Fruit fly (Drosophila melanogaster) whole organism, prepupa: ENCODE measurements around the gene cold.
A peak's percentile ranks its signal among the peaks of the same experiment; 100 is the strongest.

Source experiments
- Blimp-1 ChIP-seq: fragments of 200-800 bp; sonication (Bioruptor generic); optimal IDR thresholded peaks from 3 replicates; lab custom pipeline; 2017; ENCODE audit warnings: missing biosample characterization, missing genetic modification characterization, mild to moderate bottlenecking, moderate library complexity, missing genetic modification reagents
- CG10631 ChIP-seq: fragments of 200-800 bp; sonication (Bioruptor generic); optimal IDR thresholded peaks from 2 replicates; lab custom pipeline; 2016; ENCODE audit warnings: missing biosample characterization, missing genetic modification characterization
- CG10669 ChIP-seq: fragments of 200-800 bp; sonication (Bioruptor generic); optimal IDR thresholded peaks from 3 replicates; lab custom pipeline; 2018; ENCODE audit warnings: missing biosample characterization, mild to moderate bottlenecking, missing genetic modification characterization, moderate library complexity
- CG11294 ChIP-seq: fragments of 200-800 bp; sonication (Bioruptor generic); IDR thresholded peaks from 2 replicates; pipeline ENCODE4 v1.3.6; 2022; ENCODE audit warnings: missing biosample characterization, missing genetic modification characterization
- CG11762 ChIP-seq: fragments of 200-800 bp; sonication (Bioruptor generic); optimal IDR thresholded peaks from 3 replicates; lab custom pipeline; 2016; ENCODE audit warnings: missing biosample characterization, missing genetic modification characterization; ENCODE audit not compliant: insufficient read depth
- CG11902 ChIP-seq: fragments of 200-800 bp; sonication (Bioruptor generic); optimal IDR thresholded peaks from 3 replicates; lab custom pipeline; 2016; ENCODE audit warnings: missing biosample characterization, missing genetic modification characterization
- CG15336 ChIP-seq: fragments of 200-800 bp; sonication (Bioruptor generic); IDR thresholded peaks from 2 replicates; pipeline ENCODE4 v1.3.6; 2022; ENCODE audit warnings: missing biosample characterization, missing genetic modification characterization
- CG16779 ChIP-seq: fragments of 200-800 bp; sonication (Bioruptor generic); optimal IDR thresholded peaks from 3 replicates; lab custom pipeline; 2017; ENCODE audit warnings: missing biosample characterization, mild to moderate bottlenecking, missing genetic modification characterization
- CG3032 ChIP-seq: fragments of 200-800 bp; optimal IDR thresholded peaks from 2 replicates; lab custom pipeline; 2019; ENCODE audit warnings: missing biosample characterization, mild to moderate bottlenecking, missing genetic modification characterization, moderate library complexity
- CG31627 ChIP-seq: fragments of 200-800 bp; sonication (Bioruptor generic); optimal IDR thresholded peaks from 3 replicates; lab custom pipeline; 2016; ENCODE audit warnings: missing biosample characterization, missing genetic modification characterization
- CG32006 ChIP-seq: fragments of 200-800 bp; sonication (Bioruptor generic); optimal IDR thresholded peaks from 3 replicates; lab custom pipeline; 2017; ENCODE audit warnings: missing biosample characterization, mild to moderate bottlenecking, missing genetic modification characterization
- CG34406 ChIP-seq: fragments of 200-800 bp; sonication (Bioruptor generic); optimal IDR thresholded peaks from 3 replicates; lab custom pipeline; 2016; ENCODE audit warnings: missing biosample characterization, missing genetic modification characterization
- CG3919 ChIP-seq: fragments of 200-800 bp; sonication (Bioruptor generic); optimal IDR thresholded peaks from 3 replicates; lab custom pipeline; 2016; ENCODE audit warnings: missing biosample characterization, missing genetic modification characterization
- CG4318 ChIP-seq: fragments of 200-800 bp; sonication (Bioruptor generic); optimal IDR thresholded peaks from 3 replicates; lab custom pipeline; 2017; ENCODE audit warnings: missing biosample characterization, mild to moderate bottlenecking, missing genetic modification characterization
- CG6276 ChIP-seq: fragments of 200-800 bp; sonication (Bioruptor generic); optimal IDR thresholded peaks from 2 replicates; lab custom pipeline; 2017; ENCODE audit warnings: missing biosample characterization, mild to moderate bottlenecking, missing genetic modification characterization
- CG6808 ChIP-seq: fragments of 200-800 bp; sonication (Bioruptor generic); optimal IDR thresholded peaks from 3 replicates; lab custom pipeline; 2017; ENCODE audit warnings: missing biosample characterization, missing genetic modification characterization, mild to moderate bottlenecking, moderate library complexity, missing genetic modification reagents
- CG6854 ChIP-seq: fragments of 200-800 bp; sonication (Bioruptor generic); optimal IDR thresholded peaks from 2 replicates; lab custom pipeline; 2017; ENCODE audit warnings: missing biosample characterization, mild to moderate bottlenecking, missing genetic modification characterization
- CG8119 ChIP-seq: fragments of 200-800 bp; sonication (Bioruptor generic); IDR thresholded peaks from 3 replicates; pipeline ENCODE4 v1.3.6; 2022; ENCODE audit warnings: missing biosample characterization, missing genetic modification characterization
- CG8319 ChIP-seq: fragments of 200-800 bp; sonication (Bioruptor generic); optimal IDR thresholded peaks from 3 replicates; lab custom pipeline; 2016; ENCODE audit warnings: missing biosample characterization, missing genetic modification characterization
- CG8632 ChIP-seq: fragments of 200-800 bp; sonication (Bioruptor generic); optimal IDR thresholded peaks from 3 replicates; lab custom pipeline; 2016; ENCODE audit warnings: missing biosample characterization, missing genetic modification characterization
- CG9139 ChIP-seq: fragments of 200-800 bp; sonication (Bioruptor generic); optimal IDR thresholded peaks from 3 replicates; lab custom pipeline; 2017; ENCODE audit warnings: missing biosample characterization, mild to moderate bottlenecking, missing genetic modification characterization
- Eip75B ChIP-seq: fragments of 200-800 bp; sonication (Bioruptor generic); optimal IDR thresholded peaks from 3 replicates; lab custom pipeline; 2016; ENCODE audit warnings: missing biosample characterization, missing genetic modification characterization
- Eip78C ChIP-seq: fragments of 200-800 bp; sonication (Bioruptor generic); peaks from one replicate; lab custom pipeline; 2016; ENCODE audit warnings: missing biosample characterization, missing genetic modification characterization
- Eip93F ChIP-seq: fragments of 200-800 bp; sonication (Bioruptor generic); optimal IDR thresholded peaks from 2 replicates; lab custom pipeline; 2016; ENCODE audit warnings: missing biosample characterization, mild to moderate bottlenecking, missing genetic modification characterization
- Ets21C ChIP-seq: fragments of 200-800 bp; sonication (Bioruptor generic); optimal IDR thresholded peaks from 3 replicates; lab custom pipeline; 2016; ENCODE audit warnings: missing biosample characterization, missing genetic modification characterization
- Ets96B ChIP-seq: fragments of 200-800 bp; optimal IDR thresholded peaks from 2 replicates; lab custom pipeline; 2019; ENCODE audit warnings: missing biosample characterization, mild to moderate bottlenecking, missing genetic modification characterization, moderate library complexity
- Gug ChIP-seq: fragments of 200-800 bp; sonication (Bioruptor generic); IDR thresholded peaks from 2 replicates; pipeline ENCODE4 v1.3.6; 2022; ENCODE audit warnings: missing biosample characterization, missing genetic modification characterization
- Hr39 ChIP-seq: fragments of 200-800 bp; sonication (Bioruptor generic); optimal IDR thresholded peaks from 2 replicates; lab custom pipeline; 2016; ENCODE audit warnings: missing biosample characterization, missing genetic modification characterization
- Hr4 ChIP-seq: fragments of 200-800 bp; sonication (Bioruptor generic); optimal IDR thresholded peaks from 3 replicates; lab custom pipeline; 2016; ENCODE audit warnings: missing biosample characterization, missing genetic modification characterization
- Lpt ChIP-seq: fragments of 200-800 bp; sonication (Bioruptor generic); optimal IDR thresholded peaks from 3 replicates; lab custom pipeline; 2016; ENCODE audit warnings: missing biosample characterization, missing genetic modification characterization
- Met ChIP-seq: fragments of 200-800 bp; sonication (Bioruptor generic); optimal IDR thresholded peaks from 3 replicates; lab custom pipeline; 2016; ENCODE audit warnings: missing biosample characterization, missing genetic modification characterization
- Smox ChIP-seq: fragments of 200-800 bp; sonication (Bioruptor generic); optimal IDR thresholded peaks from 3 replicates; lab custom pipeline; 2016; ENCODE audit warnings: missing biosample characterization, missing genetic modification characterization
- Sox102F ChIP-seq: fragments of 200-800 bp; sonication (Bioruptor generic); optimal IDR thresholded peaks from 2 replicates; lab custom pipeline; 2016; ENCODE audit warnings: missing biosample characterization, mild to moderate bottlenecking, missing genetic modification characterization
- acj6 ChIP-seq: fragments of 200-800 bp; sonication (Bioruptor generic); optimal IDR thresholded peaks from 3 replicates; lab custom pipeline; 2016; ENCODE audit warnings: missing biosample characterization, missing genetic modification characterization
- cyc ChIP-seq: fragments of 200-800 bp; sonication (Bioruptor generic); optimal IDR thresholded peaks from 3 replicates; lab custom pipeline; 2016; ENCODE audit warnings: missing biosample characterization, missing genetic modification characterization
- dac ChIP-seq: fragments of 200-800 bp; sonication (Bioruptor generic); optimal IDR thresholded peaks from 2 replicates; lab custom pipeline; 2017; ENCODE audit warnings: missing biosample characterization, mild to moderate bottlenecking, missing genetic modification characterization
- dsx ChIP-seq: fragments of 200-800 bp; optimal IDR thresholded peaks from 3 replicates; lab custom pipeline; 2019; ENCODE audit warnings: missing biosample characterization, mild to moderate bottlenecking, missing genetic modification characterization, moderate library complexity; ENCODE audit not compliant: poor library complexity, severe bottlenecking
- eg ChIP-seq: fragments of 200-800 bp; sonication (Bioruptor generic); IDR thresholded peaks from 3 replicates; pipeline ENCODE4 v1.3.6; 2022; ENCODE audit warnings: missing biosample characterization, missing genetic modification characterization
- esn ChIP-seq: fragments of 200-800 bp; sonication (Bioruptor generic); optimal IDR thresholded peaks from 2 replicates; lab custom pipeline; 2016; ENCODE audit warnings: missing biosample characterization, mild to moderate bottlenecking, missing genetic modification characterization, moderate library complexity
- fkh ChIP-seq: fragments of 200-800 bp; sonication (Bioruptor generic); optimal IDR thresholded peaks from 3 replicates; lab custom pipeline; 2017; ENCODE audit warnings: missing biosample characterization, mild to moderate bottlenecking, missing genetic modification characterization, moderate library complexity
- lz ChIP-seq: fragments of 200-800 bp; sonication (Bioruptor generic); optimal IDR thresholded peaks from 3 replicates; lab custom pipeline; 2016; ENCODE audit warnings: missing biosample characterization, missing genetic modification characterization
- net ChIP-seq: fragments of 200-800 bp; sonication (Bioruptor generic); optimal IDR thresholded peaks from 3 replicates; lab custom pipeline; 2016; ENCODE audit warnings: missing biosample characterization, missing genetic modification characterization
- salr ChIP-seq, 2 experiments: fragments of 200-800 bp; sonication (Bioruptor generic); optimal IDR thresholded peaks; 3 replicates each; lab custom pipeline; 2016 to 2018; ENCODE audit warnings: missing biosample characterization in 2 of 2, missing genetic modification characterization in 2 of 2, mild to moderate bottlenecking in 1 of 2
- spab ChIP-seq: fragments of 200-800 bp; sonication (Bioruptor generic); optimal IDR thresholded peaks from 2 replicates; lab custom pipeline; 2017; ENCODE audit warnings: missing biosample characterization, mild to moderate bottlenecking, missing genetic modification characterization, missing genetic modification reagents
- ss ChIP-seq, 2 experiments: fragments of 200-800 bp; sonication (Bioruptor generic); optimal IDR thresholded peaks; 2 replicates in 1 of 2; 3 replicates in 1 of 2; lab custom pipeline; 2017 to 2018; ENCODE audit warnings: mild to moderate bottlenecking in 2 of 2, missing biosample characterization in 2 of 2, missing genetic modification characterization in 2 of 2, moderate library complexity in 1 of 2
- svp ChIP-seq: fragments of 200-800 bp; sonication (Bioruptor generic); peaks from one replicate; lab custom pipeline; 2016; ENCODE audit warnings: missing biosample characterization, missing genetic modification characterization
- topi ChIP-seq: fragments of 200-800 bp; sonication (Bioruptor generic); optimal IDR thresholded peaks from 3 replicates; lab custom pipeline; 2016; ENCODE audit warnings: missing biosample characterization, missing genetic modification characterization
- vri ChIP-seq: fragments of 200-800 bp; sonication (Bioruptor generic); optimal IDR thresholded peaks from 3 replicates; lab custom pipeline; 2016; ENCODE audit warnings: missing biosample characterization, mild to moderate bottlenecking, missing genetic modification characterization

cold gene

DNA sequence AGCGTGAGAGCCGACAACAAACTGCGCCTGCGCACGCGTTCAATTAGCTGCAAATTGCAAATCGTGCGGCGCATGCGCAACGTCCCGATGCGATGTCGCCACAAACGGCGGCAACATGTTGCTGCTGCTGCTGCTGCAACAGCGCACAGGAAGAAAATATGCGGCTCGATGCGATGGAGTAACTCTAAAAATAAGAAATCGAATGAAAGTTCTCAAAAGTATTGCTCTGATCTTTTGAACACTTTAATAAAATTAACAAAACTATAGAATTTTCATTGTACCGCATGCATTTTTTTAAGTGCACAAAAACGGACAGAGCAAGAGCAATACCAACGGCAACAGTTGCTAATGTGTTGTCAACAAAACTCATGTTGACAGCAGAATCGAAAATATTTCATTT is 32.1 kb downstream of the cold start (continued):
- TF ChIP-seq Eip78C: peak; percentile 87
- TF ChIP-seq CG15336: peak; percentile 94
- peak; percentile 59 for TF ChIP-seq acj6 (GFP tag; lab: Kevin White, UChicago)
- TF ChIP-seq salr (GFP tag; optimal IDR thresholded peaks at IDR 0.05; lab: Kevin White, UChicago): peak; percentile 10 to 73
- peak; percentile 69 for TF ChIP-seq CG3919
- TF ChIP-seq Blimp-1 (GFP tag; lab: Kevin White, UChicago): peak; percentile 44
- peak; percentile 67 for TF ChIP-seq topi
- peak; percentile 86 for TF ChIP-seq svp
- TF ChIP-seq CG10669 (GFP tag; lab: Kevin White, UChicago): peak; percentile 73
- peak; percentile 74 for TF ChIP-seq CG31627 (GFP tag; lab: Kevin White, UChicago)
- peak; percentile 82 for TF ChIP-seq Sox102F (GFP tag; lab: Kevin White, UChicago)
- TF ChIP-seq CG11902 (GFP tag; lab: Kevin White, UChicago): no peak
- peak; percentile 69 for TF ChIP-seq Smox (GFP tag; lab: Kevin White, UChicago)
- no peak for TF ChIP-seq CG9139 (GFP tag; lab: Kevin White, UChicago)
- peak; percentile 75 for TF ChIP-seq Hr39
- TF ChIP-seq CG34406: peak; percentile 50
- peak; percentile 66 for TF ChIP-seq CG6808 (GFP tag; lab: Kevin White, UChicago)
- peak; percentile 79 for TF ChIP-seq dac (GFP tag; lab: Kevin White, UChicago)

dm6 chr2L:606952-607351 is 32.9 kb downstream of the cold start:
- TF ChIP-seq CG32006 (peak; percentile 39), Ets21C (GFP tag; lab: Kevin White, UChicago) (no peak), CG34406 (peak; percentile 13), CG10669 (GFP tag; lab: Kevin White, UChicago) (peak; percentile 13), dac (GFP tag; lab: Kevin White, UChicago) (no peak), CG3919 (peak; percentile 28), spab (GFP tag; lab: Kevin White, UChicago) (peak; percentile 26), CG10631 (peak; percentile 12), cyc (peak; percentile 6), fkh (GFP tag; lab: Kevin White, UChicago) (no peak), CG8632 (no peak), svp (peak; percentile 76), CG11294 (GFP tag; lab: Robert Waterston, UW) (no peak), Blimp-1 (GFP tag; lab: Kevin White, UChicago) (no peak), Eip93F (no peak), Ets96B (tag; lab: Kevin White, UChicago) (peak; percentile 53), Sox102F (GFP tag; lab: Kevin White, UChicago) (peak; percentile 10), lz (peak; percentile 8), CG6276 (no peak), CG6808 (GFP tag; lab: Kevin White, UChicago) (peak; percentile 23), eg (GFP tag; lab: Robert Waterston, UW) (0 out of 3 replicates have a peak, but pooled peaks have one; percentile 32), Met (peak; percentile 15), CG8119 (GFP tag; lab: Robert Waterston, UW) (no peak), net (peak; percentile 4), vri (GFP tag; lab: Kevin White, UChicago) (peak; percentile 4), Eip75B (peak; percentile 34), Gug (no peak), Smox (GFP tag; lab: Kevin White, UChicago) (peak; percentile 41), CG8319 (GFP tag; lab: Kevin White, UChicago) (no peak), CG3032 (tag; lab: Kevin White, UChicago) (peak; percentile 27), Eip78C (peak; percentile 89), Hr39 (peak; percentile 17), Hr4 (GFP tag; lab: Kevin White, UChicago) (no peak), topi (peak; percentile 42), esn (GFP tag; lab: Kevin White, UChicago) (peak; percentile 36), CG9139 (GFP tag; lab: Kevin White, UChicago) (no peak), ss (GFP tag; optimal IDR thresholded peaks at IDR 0.05; lab: Kevin White, UChicago) (peak in 1 of 2 experiments; percentile 22), CG11762 (no peak), CG16779 (tag; lab: Kevin White, UChicago) (no peak), CG6854 (no peak), acj6 (GFP tag; lab: Kevin White, UChicago) (peak; percentile 4), CG4318 (GFP tag; lab: Kevin White, UChicago) (no peak), Lpt (GFP tag; lab: Kevin White, UChicago) (no peak), dsx (GFP tag; lab: Kevin White, UChicago) (peak; percentile 54)
